Fruit fly (Drosophila melanogaster) whole organism, embryonic: Measurements from ENCODE around the gene CG6225.

Source experiments
- Aef1 ChIP-seq: fragments of 200-800 bp; sonication (Bioruptor generic); IDR thresholded peaks from 3 replicates; pipeline ENCODE4 v1.3.6; 2022; ENCODE audit warnings: missing biosample characterization, missing genetic modification characterization
- CG10366 ChIP-seq: fragments of 200-800 bp; sonication (Bioruptor generic); IDR thresholded peaks from 2 replicates; pipeline ENCODE4 v1.3.6; 2022; ENCODE audit warnings: missing biosample characterization, missing genetic modification characterization
- CG10959 ChIP-seq: fragments of 200-800 bp; sonication (Bioruptor generic); IDR thresholded peaks from 2 replicates; pipeline ENCODE4 v1.3.6; 2022; ENCODE audit warnings: missing biosample characterization, missing genetic modification characterization
- CG1233 ChIP-seq: fragments of 200-800 bp; sonication (Bioruptor generic); optimal IDR thresholded peaks from 4 replicates; lab custom pipeline; 2018; ENCODE audit warnings: missing biosample characterization, mild to moderate bottlenecking, missing genetic modification characterization
- CG13624 ChIP-seq: fragments of 200-800 bp; sonication (Bioruptor generic); optimal IDR thresholded peaks from 2 replicates; lab custom pipeline; 2016; ENCODE audit warnings: missing biosample characterization, missing genetic modification characterization
- CG14965 ChIP-seq: fragments of 200-800 bp; sonication (Bioruptor generic); optimal IDR thresholded peaks from 2 replicates; lab custom pipeline; 2016; ENCODE audit warnings: missing biosample characterization, missing genetic modification characterization, borderline replicate concordance
- CG1647 ChIP-seq: fragments of 200-800 bp; sonication (Bioruptor generic); optimal IDR thresholded peaks from 3 replicates; lab custom pipeline; 2016; ENCODE audit warnings: missing biosample characterization, missing genetic modification characterization
- CG17186 ChIP-seq: fragments of 200-800 bp; sonication (Bioruptor generic); optimal IDR thresholded peaks from 3 replicates; lab custom pipeline; 2017; ENCODE audit warnings: missing biosample characterization, missing genetic modification reagents, missing genetic modification characterization
- CG17912 ChIP-seq: fragments of 200-800 bp; sonication (Bioruptor generic); optimal IDR thresholded peaks from 2 replicates; lab custom pipeline; 2018; ENCODE audit warnings: missing biosample characterization, mild to moderate bottlenecking, missing genetic modification characterization
- CG18619 ChIP-seq: fragments of 200-800 bp; sonication (Bioruptor generic); optimal IDR thresholded peaks from 3 replicates; lab custom pipeline; 2017; ENCODE audit warnings: missing biosample characterization, mild to moderate bottlenecking, missing genetic modification characterization
- CG3281 ChIP-seq: fragments of 200-800 bp; sonication (Bioruptor generic); optimal IDR thresholded peaks from 3 replicates; lab custom pipeline; 2017; ENCODE audit warnings: missing biosample characterization, mild to moderate bottlenecking, missing genetic modification characterization
- CG34224 ChIP-seq: fragments of 200-800 bp; sonication (Bioruptor generic); IDR thresholded peaks from 3 replicates; pipeline ENCODE4 v1.3.6; 2022; ENCODE audit warnings: missing biosample characterization, missing genetic modification characterization; ENCODE audit not compliant: partially characterized antibody
- CG34376 ChIP-seq: fragments of 200-800 bp; sonication (Bioruptor generic); optimal IDR thresholded peaks from 2 replicates; lab custom pipeline; 2018; ENCODE audit warnings: missing biosample characterization, mild to moderate bottlenecking, missing genetic modification characterization
- CG34422 ChIP-seq: fragments of 200-800 bp; sonication (Bioruptor generic); IDR thresholded peaks from 3 replicates; pipeline ENCODE4 v1.3.6; 2022; ENCODE audit warnings: missing biosample characterization, missing genetic modification characterization
- CG3995 ChIP-seq: fragments of 200-800 bp; sonication (Bioruptor generic); optimal IDR thresholded peaks from 3 replicates; lab custom pipeline; 2016; ENCODE audit warnings: missing biosample characterization, missing genetic modification characterization
- CG4854 ChIP-seq: fragments of 200-800 bp; sonication (Bioruptor generic); optimal IDR thresholded peaks from 2 replicates; lab custom pipeline; 2016; ENCODE audit warnings: missing biosample characterization, missing genetic modification characterization, inconsistent platforms
- CG6854 ChIP-seq: fragments of 200-800 bp; sonication (Bioruptor generic); optimal IDR thresholded peaks from 3 replicates; lab custom pipeline; 2017; ENCODE audit warnings: missing biosample characterization, mild to moderate bottlenecking, missing genetic modification characterization
- CG7839 ChIP-seq: fragments of 200-800 bp; sonication (Bioruptor generic); optimal IDR thresholded peaks from 3 replicates; lab custom pipeline; 2018; ENCODE audit warnings: missing biosample characterization, mild to moderate bottlenecking, missing genetic modification characterization, moderate library complexity
- CG8359 ChIP-seq: fragments of 200-800 bp; sonication (Bioruptor generic); optimal IDR thresholded peaks from 2 replicates; lab custom pipeline; 2017; ENCODE audit warnings: missing biosample characterization, mild to moderate bottlenecking, missing genetic modification characterization, borderline replicate concordance
- CG8924 ChIP-seq: fragments of 200-800 bp; optimal IDR thresholded peaks from 3 replicates; lab custom pipeline; 2019; ENCODE audit warnings: missing biosample characterization, mild to moderate bottlenecking, missing genetic modification characterization, moderate library complexity
- CG9876 ChIP-seq: fragments of 200-800 bp; sonication (Bioruptor generic); optimal IDR thresholded peaks from 2 replicates; lab custom pipeline; 2016; ENCODE audit warnings: missing biosample characterization, missing genetic modification characterization
- CTCF ChIP-seq: fragments of 200-800 bp; sonication (Bioruptor generic); optimal IDR thresholded peaks from 2 replicates; lab custom pipeline; 2017; ENCODE audit warnings: missing biosample characterization, mild to moderate bottlenecking, missing genetic modification characterization, moderate library complexity
- Ets97D ChIP-seq: fragments of 200-800 bp; sonication (Bioruptor generic); optimal IDR thresholded peaks from 3 replicates; lab custom pipeline; 2016; ENCODE audit warnings: missing biosample characterization, missing genetic modification characterization
- Fer2 ChIP-seq: fragments of 200-800 bp; sonication (Bioruptor generic); optimal IDR thresholded peaks from 2 replicates; lab custom pipeline; 2018; ENCODE audit warnings: missing biosample characterization, mild to moderate bottlenecking, missing genetic modification characterization, moderate library complexity
- GATAe ChIP-seq: fragments of 200-800 bp; sonication (Bioruptor generic); conservative IDR thresholded peaks from 2 replicates; pipeline ENCODE4 v1.3.6; 2022; ENCODE audit warnings: missing biosample characterization, missing genetic modification characterization
- Gsc ChIP-seq: fragments of 200-800 bp; sonication (Bioruptor generic); IDR thresholded peaks from 2 replicates; pipeline ENCODE4 v1.3.6; 2022; ENCODE audit warnings: missing biosample characterization, missing genetic modification characterization
- HLHmδ ChIP-seq: fragments of 200-800 bp; sonication (Bioruptor generic); optimal IDR thresholded peaks from 2 replicates; lab custom pipeline; 2018; ENCODE audit warnings: missing biosample characterization, mild to moderate bottlenecking, missing genetic modification characterization, moderate library complexity
- Lim3 ChIP-seq: fragments of 200-800 bp; sonication (Bioruptor generic); IDR thresholded peaks from 2 replicates; pipeline ENCODE4 v1.3.6; 2022; ENCODE audit warnings: missing biosample characterization, missing genetic modification characterization
- Mad ChIP-seq: fragments of 200-800 bp; sonication (Bioruptor generic); optimal IDR thresholded peaks from 2 replicates; lab custom pipeline; 2016; ENCODE audit warnings: missing biosample characterization, missing genetic modification characterization
- Pdp1 ChIP-seq, 2 experiments: fragments of 200-800 bp; sonication (Bioruptor generic); optimal IDR thresholded peaks; 3 replicates each; lab custom pipeline; 2016; ENCODE audit warnings: missing biosample characterization in 2 of 2, missing genetic modification characterization in 2 of 2, mild to moderate bottlenecking in 1 of 2, moderate library complexity in 1 of 2
- Sox100B ChIP-seq: fragments of 200-800 bp; sonication (Bioruptor generic); optimal IDR thresholded peaks from 3 replicates; lab custom pipeline; 2018; ENCODE audit warnings: missing biosample characterization, mild to moderate bottlenecking, missing genetic modification characterization
- Xbp1 ChIP-seq: fragments of 200-800 bp; sonication (Bioruptor generic); optimal IDR thresholded peaks from 3 replicates; lab custom pipeline; 2016; ENCODE audit warnings: missing biosample characterization, mild to moderate bottlenecking, missing genetic modification characterization
- amos ChIP-seq: fragments of 200-800 bp; sonication (Bioruptor generic); IDR thresholded peaks from 2 replicates; pipeline ENCODE4 v1.3.6; 2022; ENCODE audit warnings: missing biosample characterization, missing genetic modification characterization; ENCODE audit not compliant: partially characterized antibody
- ato ChIP-seq: fragments of 200-800 bp; sonication (Bioruptor generic); IDR thresholded peaks from 2 replicates; pipeline ENCODE4 v1.3.6; 2022; ENCODE audit warnings: missing biosample characterization, missing genetic modification characterization; ENCODE audit not compliant: partially characterized antibody
- chinmo ChIP-seq: fragments of 200-800 bp; sonication (Bioruptor generic); IDR thresholded peaks from 4 replicates; pipeline ENCODE4 v1.3.6; 2022; ENCODE audit warnings: missing biosample characterization, missing genetic modification characterization; ENCODE audit not compliant: partially characterized antibody
- cwo ChIP-seq: fragments of 200-800 bp; sonication (Bioruptor generic); optimal IDR thresholded peaks from 3 replicates; lab custom pipeline; 2017; ENCODE audit warnings: missing biosample characterization, missing genetic modification characterization, mild to moderate bottlenecking, moderate library complexity, missing genetic modification reagents
- dimm ChIP-seq: fragments of 200-800 bp; sonication (Bioruptor generic); IDR thresholded peaks from 2 replicates; pipeline ENCODE4 v1.3.6; 2022; ENCODE audit warnings: missing biosample characterization, missing genetic modification characterization
- dmrt11E ChIP-seq: fragments of 200-800 bp; sonication (Bioruptor generic); optimal IDR thresholded peaks from 3 replicates; lab custom pipeline; 2018; ENCODE audit warnings: missing biosample characterization, mild to moderate bottlenecking, missing genetic modification characterization, moderate library complexity
- exex ChIP-seq: fragments of 200-800 bp; sonication (Bioruptor generic); optimal IDR thresholded peaks from 4 replicates; lab custom pipeline; 2018; ENCODE audit warnings: missing biosample characterization, mild to moderate bottlenecking, missing genetic modification characterization, moderate library complexity
- grau ChIP-seq: fragments of 200-800 bp; optimal IDR thresholded peaks from 3 replicates; lab custom pipeline; 2019; ENCODE audit warnings: missing biosample characterization, mild to moderate bottlenecking, missing genetic modification characterization, moderate library complexity
- gt ChIP-seq: fragments of 200-800 bp; sonication (Bioruptor generic); IDR thresholded peaks from 2 replicates; pipeline ENCODE4 v1.3.6; 2022; ENCODE audit warnings: missing biosample characterization, missing genetic modification characterization
- insv ChIP-seq, 2 experiments: fragments of 200-800 bp; sonication (Bioruptor generic); optimal IDR thresholded peaks; 3 replicates each; lab custom pipeline; 2016 to 2018; ENCODE audit warnings: missing biosample characterization in 2 of 2, missing genetic modification characterization in 2 of 2
- lola ChIP-seq, 3 experiments: fragments of >200 bp in 2 of 3; fragments of 200-800 bp in 1 of 3; sonication (Bioruptor generic) in 1 of 3; optimal IDR thresholded peaks; 2 replicates each; lab custom pipeline; 2017 to 2019; ENCODE audit warnings: missing biosample characterization in 3 of 3, missing genetic modification characterization in 3 of 3, mild to moderate bottlenecking in 1 of 3, moderate library complexity in 1 of 3
- mam ChIP-seq: fragments of 200-800 bp; sonication (Bioruptor generic); optimal IDR thresholded peaks from 3 replicates; lab custom pipeline; 2016; ENCODE audit warnings: missing biosample characterization, missing genetic modification characterization
- pan ChIP-seq, 4 experiments: fragments of >200 bp in 3 of 4; fragments of 200-800 bp in 1 of 4; sonication (Bioruptor generic) in 1 of 4; optimal IDR thresholded peaks in 3 of 4; IDR thresholded peaks in 1 of 4; 2 replicates each; pipeline versions ENCODE4 v1.3.6 to Lab custom; 2017 to 2022; ENCODE audit warnings: missing biosample characterization in 2 of 4, missing genetic modification characterization in 2 of 4, mixed read lengths in 1 of 4
- sc ChIP-seq, 3 experiments: fragments of >200 bp in 2 of 3; fragments of 200-800 bp in 1 of 3; sonication (Bioruptor generic) in 1 of 3; optimal IDR thresholded peaks; 2 replicates in 2 of 3; 3 replicates in 1 of 3; lab custom pipeline; 2017; ENCODE audit warnings: mild to moderate bottlenecking in 1 of 3, missing biosample characterization in 1 of 3, missing genetic modification characterization in 1 of 3, missing genetic modification reagents in 1 of 3
- tup ChIP-seq: fragments of 200-800 bp; sonication (Bioruptor generic); optimal IDR thresholded peaks from 2 replicates; lab custom pipeline; 2016; ENCODE audit warnings: missing biosample characterization, mild to moderate bottlenecking, missing genetic modification characterization, moderate library complexity

CG6225 gene

DNA sequence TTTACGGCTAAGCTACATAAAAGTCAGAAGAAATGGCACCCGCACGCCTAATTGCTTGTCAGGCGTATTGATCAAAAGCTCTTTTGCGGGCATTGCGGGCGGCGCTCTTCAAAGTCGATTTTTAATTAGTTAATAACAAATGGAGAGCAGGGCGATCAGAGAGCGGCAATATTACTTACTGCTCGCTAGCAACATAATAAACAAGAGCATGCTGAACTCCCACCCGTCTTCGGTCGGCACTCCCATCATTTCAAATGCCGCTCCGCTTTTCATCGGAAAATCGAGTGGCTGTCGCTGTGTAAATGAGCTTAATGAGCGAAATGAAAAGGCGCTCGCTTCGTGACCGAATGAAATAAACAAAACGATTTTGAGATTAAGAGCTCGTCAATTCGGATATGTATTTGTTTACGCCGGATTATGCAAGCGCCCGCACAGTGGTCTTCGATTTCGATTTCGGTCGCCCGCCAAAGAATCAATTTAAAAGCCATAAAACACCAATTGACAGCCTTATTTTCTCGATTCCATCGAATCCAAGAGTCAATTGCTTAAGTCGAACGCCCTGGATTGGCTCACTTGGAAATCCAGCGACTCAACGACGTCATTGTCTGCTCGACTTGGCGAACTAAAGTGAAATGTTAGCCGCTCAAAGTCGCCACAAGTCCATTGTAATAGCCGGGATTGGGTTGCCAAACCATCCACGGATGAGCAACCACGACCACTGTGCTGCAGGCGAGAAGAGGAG is 695 bp upstream of the CG6225 start (continued):
- TF ChIP-seq CG3995 (GFP tag; lab: Kevin White, UChicago) (peak; percentile 38), lola (GFP tag; optimal IDR thresholded peaks at IDR 0.05; lab: Kevin White, UChicago) (peak in 1 of 3 experiments; percentile 0), Pdp1 (GFP tag; optimal IDR thresholded peaks at IDR 0.05; lab: Kevin White, UChicago) (peak; percentile 81 to 99), CG9876 (peak; percentile 59), dmrt11E (no peak), CG17186 (GFP tag; lab: Kevin White, UChicago) (peak; percentile 63), CG6854 (peak; percentile 71), CG4854 (GFP tag; lab: Kevin White, UChicago) (peak; percentile 44), CG34422 (peak; percentile 77; the same call in 2 of the 3 replicates), dimm (GFP tag; lab: Robert Waterston, UW) (peak; percentile 60), CG8924 (tag; lab: Kevin White, UChicago) (peak; percentile 79), HLHmδ (no peak), CG18619 (peak; percentile 82), CTCF (GFP tag; lab: Kevin White, UChicago) (peak; percentile 43), Aef1 (GFP tag; lab: Robert Waterston, UW) (peak; percentile 87), CG17912 (GFP tag; lab: Kevin White, UChicago) (no peak), CG3281 (GFP tag; lab: Kevin White, UChicago) (peak; percentile 81), CG1233 (peak; percentile 63), gt (GFP tag; lab: Robert Waterston, UW) (peak; percentile 72), GATAe (GFP tag; lab: Robert Waterston, UW) (peak; percentile 39), CG34376 (GFP tag; lab: Kevin White, UChicago) (peak; percentile 31), Sox100B (peak; percentile 92), CG8359 (GFP tag; lab: Kevin White, UChicago) (peak; percentile 62), grau (peak; percentile 85), CG10959 (GFP tag; lab: Robert Waterston, UW) (peak; percentile 40; the same call in 1 of the 2 replicates), mam (peak; percentile 80), CG13624 (GFP tag; lab: Kevin White, UChicago) (peak; percentile 77), amos (GFP tag; lab: Robert Waterston, UW) (no peak), exex (tag; lab: Kevin White, UChicago) (peak; percentile 34), insv (GFP tag; optimal IDR thresholded peaks at IDR 0.05; lab: Kevin White, UChicago) (no peak), Ets97D (GFP tag; lab: Kevin White, UChicago) (peak; percentile 31), chinmo (GFP tag; lab: Robert Waterston, UW) (no peak), pan (optimal IDR thresholded peaks at IDR 0.05; lab: Kevin White, UChicago) (no peak), pan (GFP tag; optimal IDR thresholded peaks at IDR 0.05 in 1 of 2, IDR thresholded peaks at IDR 0.05 in 1 of 2) (peak in 1 of 2 experiments; percentile 73), Fer2 (tag; lab: Kevin White, UChicago) (peak; percentile 61), CG34224 (GFP tag; lab: Robert Waterston, UW) (peak; percentile 17; the same call in 1 of the 3 replicates), CG14965 (GFP tag; lab: Kevin White, UChicago) (no peak), sc (optimal IDR thresholded peaks at IDR 0.05; lab: Kevin White, UChicago) (no peak), sc (GFP tag; optimal IDR thresholded peaks at IDR 0.05; lab: Kevin White, UChicago) (peak; percentile 64), Mad (GFP tag; lab: Kevin White, UChicago) (peak; percentile 69), CG1647 (GFP tag; lab: Kevin White, UChicago) (no peak), CG7839 (tag; lab: Kevin White, UChicago) (peak; percentile 89), Xbp1 (GFP tag; lab: Kevin White, UChicago) (peak; percentile 81), CG10366 (GFP tag; lab: Robert Waterston, UW) (peak; percentile 81), Lim3 (GFP tag; lab: Robert Waterston, UW) (peak; percentile 67), ato (0 out of 2 replicates have a peak, but pooled peaks have one; percentile 13), Gsc (GFP tag; lab: Robert Waterston, UW) (peak; percentile 78), tup (peak; percentile 45), cwo (GFP tag; lab: Kevin White, UChicago) (peak; percentile 55)
